Worm (Caenorhabditis elegans) whole organism, late embryonic: ENCODE data around the gene T16H12.2.

Experiments used
- C38D4.7 ChIP-seq: fragments of 200-800 bp; sonication (Bioruptor generic); optimal IDR thresholded peaks from 2 replicates; lab custom pipeline; 2018; ENCODE audit warnings: mild to moderate bottlenecking, missing genetic modification characterization, moderate library complexity, missing compliant biosample characterization
- F13H6.1 ChIP-seq: sonication (generic microtip); optimal IDR thresholded peaks from 2 replicates; lab custom pipeline; 2016; ENCODE audit warnings: missing genetic modification characterization, missing compliant biosample characterization
- K02D7.2 ChIP-seq: sonication (generic microtip); optimal IDR thresholded peaks from 2 replicates; lab custom pipeline; 2017; ENCODE audit warnings: mild to moderate bottlenecking, missing genetic modification characterization, missing compliant biosample characterization
- T23F11.4 ChIP-seq: fragments of 200-800 bp; sonication (Bioruptor generic); optimal IDR thresholded peaks from 2 replicates; lab custom pipeline; 2018; ENCODE audit warnings: mild to moderate bottlenecking, missing genetic modification characterization, missing compliant biosample characterization
- Y22D7AL.16 ChIP-seq: sonication (generic microtip); optimal IDR thresholded peaks from 2 replicates; lab custom pipeline; 2016; ENCODE audit warnings: missing genetic modification characterization, missing compliant biosample characterization
- ahr-1 ChIP-seq: sonication (generic microtip); optimal IDR thresholded peaks from 2 replicates; lab custom pipeline; 2016; ENCODE audit warnings: missing genetic modification characterization, missing compliant biosample characterization
- ama-1 ChIP-seq: fragments of 150-350 bp; optimal IDR thresholded peaks from 2 replicates; lab custom pipeline; 2014
- ceh-18 ChIP-seq: sonication (generic microtip); optimal IDR thresholded peaks from 2 replicates; lab custom pipeline; 2016; ENCODE audit warnings: missing genetic modification characterization, missing compliant biosample characterization
- ceh-2 ChIP-seq: sonication (generic microtip); optimal IDR thresholded peaks from 2 replicates; lab custom pipeline; 2016; ENCODE audit warnings: missing genotype, missing genetic modification characterization, missing compliant biosample characterization
- ceh-22 ChIP-seq: sonication (generic microtip); optimal IDR thresholded peaks from 2 replicates; lab custom pipeline; 2017; ENCODE audit warnings: missing biosample characterization, missing genetic modification characterization
- ceh-24 ChIP-seq: sonication (generic microtip); optimal IDR thresholded peaks from 2 replicates; lab custom pipeline; 2016; ENCODE audit warnings: mild to moderate bottlenecking, missing genetic modification characterization, missing compliant biosample characterization
- ceh-48 ChIP-seq: sonication (generic microtip); optimal IDR thresholded peaks from 2 replicates; lab custom pipeline; 2016; ENCODE audit warnings: missing genetic modification characterization, inconsistent platforms, missing compliant biosample characterization
- ceh-6 ChIP-seq: fragments of 200-800 bp; sonication (Bioruptor generic); optimal IDR thresholded peaks from 2 replicates; lab custom pipeline; 2018; ENCODE audit warnings: mild to moderate bottlenecking, missing genetic modification characterization, missing compliant biosample characterization
- ceh-9 ChIP-seq: sonication (generic microtip); optimal IDR thresholded peaks from 2 replicates; lab custom pipeline; 2016; ENCODE audit warnings: mild to moderate bottlenecking, missing genetic modification characterization, inconsistent platforms, missing compliant biosample characterization
- dve-1 ChIP-seq: sonication (generic microtip); optimal IDR thresholded peaks from 2 replicates; lab custom pipeline; 2017; ENCODE audit warnings: antibody characterized with exemption, mild to moderate bottlenecking, missing genetic modification characterization, missing compliant biosample characterization
- fax-1 ChIP-seq: sonication (generic microtip); optimal IDR thresholded peaks from 2 replicates; lab custom pipeline; 2016; ENCODE audit warnings: missing genotype, missing genetic modification characterization, missing compliant biosample characterization
- fkh-10 ChIP-seq: fragments of 150-350 bp; optimal IDR thresholded peaks from 2 replicates; lab custom pipeline; 2014; ENCODE audit warnings: missing biosample characterization, missing genetic modification reagents, missing genetic modification characterization
- gmeb-2 ChIP-seq: sonication (generic microtip); optimal IDR thresholded peaks from 2 replicates; lab custom pipeline; 2016; ENCODE audit warnings: missing genetic modification characterization, inconsistent platforms, missing compliant biosample characterization
- hlh-13 ChIP-seq: fragments of 200-800 bp; sonication (Bioruptor generic); optimal IDR thresholded peaks from 2 replicates; lab custom pipeline; 2018; ENCODE audit warnings: mild to moderate bottlenecking, missing genetic modification characterization, missing compliant biosample characterization
- hlh-15 ChIP-seq: sonication (generic microtip); optimal IDR thresholded peaks from 2 replicates; lab custom pipeline; 2016; ENCODE audit warnings: missing genetic modification characterization, missing compliant biosample characterization
- hlh-30 ChIP-seq: sonication (generic microtip); optimal IDR thresholded peaks from 2 replicates; lab custom pipeline; 2017; ENCODE audit warnings: antibody characterized with exemption, missing genetic modification characterization, missing compliant biosample characterization; ENCODE audit not compliant: insufficient read depth
- hlh-8 ChIP-seq: sonication (generic microtip); optimal IDR thresholded peaks from 2 replicates; lab custom pipeline; 2016; ENCODE audit warnings: missing genotype, missing genetic modification characterization, missing compliant biosample characterization
- lim-6 ChIP-seq: sonication (generic microtip); optimal IDR thresholded peaks from 2 replicates; lab custom pipeline; 2016; ENCODE audit warnings: missing genetic modification characterization, missing compliant biosample characterization
- madf-2 ChIP-seq: sonication (generic microtip); optimal IDR thresholded peaks from 2 replicates; lab custom pipeline; 2017; ENCODE audit warnings: missing genetic modification characterization, missing compliant biosample characterization
- nfya-1 ChIP-seq: sonication (generic microtip); optimal IDR thresholded peaks from 2 replicates; lab custom pipeline; 2017; ENCODE audit warnings: missing genetic modification characterization, mild to moderate bottlenecking, missing compliant biosample characterization, antibody characterized with exemption, moderate library complexity
- nhr-11 ChIP-seq: fragments of 150-350 bp; optimal IDR thresholded peaks from 2 replicates; lab custom pipeline; 2014; ENCODE audit warnings: missing biosample characterization, missing genetic modification characterization
- odd-2 ChIP-seq: sonication (generic microtip); optimal IDR thresholded peaks from 2 replicates; lab custom pipeline; 2017; ENCODE audit warnings: antibody characterized with exemption, mild to moderate bottlenecking, missing genetic modification characterization, missing compliant biosample characterization
- pag-3 ChIP-seq: sonication (generic microtip); optimal IDR thresholded peaks from 2 replicates; lab custom pipeline; 2016; ENCODE audit warnings: missing compliant biosample characterization, missing genetic modification characterization, borderline replicate concordance
- pax-1 ChIP-seq: fragments of 150-350 bp; optimal IDR thresholded peaks from 2 replicates; lab custom pipeline; 2014; ENCODE audit warnings: missing biosample characterization, missing genetic modification characterization
- pha-2 ChIP-seq: sonication (generic microtip); optimal IDR thresholded peaks from 2 replicates; lab custom pipeline; 2017; ENCODE audit warnings: mild to moderate bottlenecking, missing genetic modification characterization, missing compliant biosample characterization
- pqm-1 ChIP-seq: sonication (generic microtip); optimal IDR thresholded peaks from 2 replicates; lab custom pipeline; 2016; ENCODE audit warnings: missing genetic modification characterization, missing compliant biosample characterization
- pros-1 ChIP-seq: fragments of 150-350 bp; optimal IDR thresholded peaks from 2 replicates; lab custom pipeline; 2014; ENCODE audit warnings: missing biosample characterization, missing genetic modification reagents, missing genetic modification characterization
- ref-2 ChIP-seq: sonication (generic microtip); optimal IDR thresholded peaks from 2 replicates; lab custom pipeline; 2016; ENCODE audit warnings: missing genetic modification characterization, missing compliant biosample characterization
- rnt-1 ChIP-seq: sonication (generic microtip); optimal IDR thresholded peaks from 2 replicates; lab custom pipeline; 2016; ENCODE audit warnings: missing genetic modification characterization, missing compliant biosample characterization
- sox-2 ChIP-seq: fragments of 200-800 bp; sonication (Bioruptor generic); IDR thresholded peaks from 2 replicates; pipeline ENCODE4 v1.3.6; 2022; ENCODE audit warnings: missing genetic modification reagents, missing genetic modification characterization, missing compliant biosample characterization
- tbx-2 ChIP-seq: sonication (generic microtip); optimal IDR thresholded peaks from 2 replicates; lab custom pipeline; 2016; ENCODE audit warnings: missing genetic modification characterization, missing compliant biosample characterization
- tbx-7 ChIP-seq: sonication (generic microtip); optimal IDR thresholded peaks from 2 replicates; lab custom pipeline; 2016; ENCODE audit warnings: missing genotype, missing genetic modification characterization, missing compliant biosample characterization
- unc-3 ChIP-seq, 2 experiments: fragments of 200-800 bp in 1 of 2; sonication (Bioruptor generic) in 1 of 2; sonication (generic microtip) in 1 of 2; conservative IDR thresholded peaks in 1 of 2; optimal IDR thresholded peaks in 1 of 2; 2 replicates each; pipeline versions ENCODE4 v1.3.6 to Lab custom; 2016 to 2022; ENCODE audit warnings: missing compliant biosample characterization in 2 of 2, missing genetic modification characterization in 2 of 2, missing genetic modification reagents in 1 of 2
- unc-42 ChIP-seq: sonication (generic microtip); optimal IDR thresholded peaks from 2 replicates; lab custom pipeline; 2016; ENCODE audit warnings: missing genotype, missing genetic modification characterization, missing compliant biosample characterization
- unc-55 ChIP-seq: sonication (generic microtip); optimal IDR thresholded peaks from 2 replicates; lab custom pipeline; 2017; ENCODE audit warnings: missing biosample characterization, missing genetic modification reagents, missing genetic modification characterization
- unc-86 ChIP-seq: sonication (generic microtip); optimal IDR thresholded peaks from 2 replicates; lab custom pipeline; 2016; ENCODE audit warnings: missing genetic modification characterization, missing compliant biosample characterization
- ztf-16 ChIP-seq: sonication (generic microtip); optimal IDR thresholded peaks from 2 replicates; lab custom pipeline; 2017; ENCODE audit warnings: missing genetic modification characterization, missing compliant biosample characterization

Gene T16H12.2

ce11 chrIII:10094538-10094937, 8.5 kb downstream of the T16H12.2 start (continued):
- peak; percentile 58 for TF ChIP-seq rnt-1 (tag; lab: Kevin White, UChicago)
- TF ChIP-seq F13H6.1 (tag; lab: Kevin White, UChicago) = peak; percentile 57
- TF ChIP-seq pag-3 (tag; lab: Kevin White, UChicago) = no peak
- TF ChIP-seq C38D4.7 (GFP tag; lab: Kevin White, UChicago) = no peak
- no peak for TF ChIP-seq ceh-24 (tag; lab: Kevin White, UChicago)
- no peak for TF ChIP-seq gmeb-2 (tag; lab: Kevin White, UChicago)
- no peak for TF ChIP-seq unc-42 (tag; lab: Kevin White, UChicago)
- peak; percentile 60 for TF ChIP-seq tbx-2 (tag; lab: Kevin White, UChicago)
- TF ChIP-seq fkh-10 (GFP tag; lab: Kevin White, UChicago) = no peak
- no peak for TF ChIP-seq odd-2 (tag; lab: Kevin White, UChicago)
- peak; percentile 59 for TF ChIP-seq pha-2 (tag; lab: Kevin White, UChicago)
- peak; percentile 26 for TF ChIP-seq pros-1 (tag; lab: Kevin White, UChicago)
- no peak for TF ChIP-seq sox-2 (GFP tag; lab: Robert Waterston, UW)
- no peak for TF ChIP-seq ceh-18 (tag; lab: Kevin White, UChicago)
- no peak for TF ChIP-seq hlh-8
- TF ChIP-seq ceh-9 = no peak
- TF ChIP-seq unc-3 (GFP tag; conservative IDR thresholded peaks at IDR 0.05; lab: Robert Waterston, UW) = no peak
- TF ChIP-seq unc-3 (tag; optimal IDR thresholded peaks at IDR 0.05; lab: Kevin White, UChicago) = no peak
- TF ChIP-seq dve-1 (tag; lab: Kevin White, UChicago) = no peak
- no peak for TF ChIP-seq K02D7.2 (tag; lab: Kevin White, UChicago)
- no peak for TF ChIP-seq unc-86 (tag; lab: Kevin White, UChicago)
- no peak for TF ChIP-seq ztf-16 (tag; lab: Kevin White, UChicago)
- TF ChIP-seq ama-1 (lab: Kevin White, UChicago) = no peak
- TF ChIP-seq ahr-1 (tag; lab: Kevin White, UChicago) = no peak
- peak; percentile 15 for TF ChIP-seq ceh-48 (tag; lab: Kevin White, UChicago)
- TF ChIP-seq pqm-1 (tag; lab: Kevin White, UChicago) = no peak
- TF ChIP-seq hlh-30 (tag; lab: Kevin White, UChicago) = no peak
- no peak for TF ChIP-seq tbx-7 (tag; lab: Kevin White, UChicago)
- no peak for TF ChIP-seq lim-6 (tag; lab: Kevin White, UChicago)
- peak; percentile 77 for TF ChIP-seq nfya-1 (tag; lab: Kevin White, UChicago)
- no peak for TF ChIP-seq hlh-15
- no peak for TF ChIP-seq Y22D7AL.16 (tag; lab: Kevin White, UChicago)
- no peak for TF ChIP-seq hlh-13
- peak; percentile 53 for TF ChIP-seq T23F11.4 (GFP tag; lab: Kevin White, UChicago)
- no peak for TF ChIP-seq nhr-11
- TF ChIP-seq ref-2 (tag; lab: Kevin White, UChicago) = peak; percentile 73
- TF ChIP-seq unc-55 (GFP tag; lab: Kevin White, UChicago) = no peak
- TF ChIP-seq ceh-22 (tag; lab: Kevin White, UChicago) = peak; percentile 41

- TF ChIP-seq ceh-48 (tag; lab: Kevin White, UChicago) = no peak
- no peak for TF ChIP-seq ceh-2 (tag; lab: Kevin White, UChicago)
- no peak for TF ChIP-seq lim-6 (tag; lab: Kevin White, UChicago)
- no peak for TF ChIP-seq pag-3 (tag; lab: Kevin White, UChicago)
- no peak for TF ChIP-seq ama-1 (lab: Kevin White, UChicago)
- no peak for TF ChIP-seq ceh-24 (tag; lab: Kevin White, UChicago)
- TF ChIP-seq nfya-1 (tag; lab: Kevin White, UChicago) = no peak
- no peak for TF ChIP-seq pax-1
- no peak for TF ChIP-seq rnt-1 (tag; lab: Kevin White, UChicago)
- TF ChIP-seq ztf-16 (tag; lab: Kevin White, UChicago) = no peak
- TF ChIP-seq madf-2 (tag; lab: Kevin White, UChicago) = no peak
- no peak for TF ChIP-seq ahr-1 (tag; lab: Kevin White, UChicago)
- TF ChIP-seq unc-42 (tag; lab: Kevin White, UChicago) = no peak
- TF ChIP-seq fax-1 = no peak
- TF ChIP-seq ceh-6 = no peak
- TF ChIP-seq, all 69 proteins: peak for 0
Observed at ce11 chrIII:10095377-10095776, 9.3 kb downstream of the T16H12.2 start.
